Worm (Caenorhabditis elegans) whole organism, young adult: ENCODE data around the gene nhr-20.

Experiments used
- F39B2.1 ChIP-seq: fragments of 200-800 bp; sonication (Bioruptor generic); IDR thresholded peaks from 2 replicates; pipeline ENCODE4 v1.3.6; 2022; ENCODE audit warnings: missing genetic modification reagents, missing genetic modification characterization, missing compliant biosample characterization
- T07F8.4 ChIP-seq: sonication (generic microtip); optimal IDR thresholded peaks from 2 replicates; lab custom pipeline; 2016; ENCODE audit warnings: mild to moderate bottlenecking, missing genetic modification characterization, moderate library complexity, missing compliant biosample characterization
- nhr-120 ChIP-seq: fragments of 200-800 bp; sonication (Bioruptor generic); IDR thresholded peaks from 2 replicates; pipeline ENCODE4 v1.3.6; 2022; ENCODE audit warnings: missing genetic modification characterization, missing compliant biosample characterization
- snpc-1.3 ChIP-seq: sonication (generic microtip); optimal IDR thresholded peaks from 2 replicates; lab custom pipeline; 2017; ENCODE audit warnings: missing genetic modification characterization, mild to moderate bottlenecking, missing compliant biosample characterization, antibody characterized with exemption, moderate library complexity, missing genotype, missing genetic modification reagents; ENCODE audit not compliant: insufficient read depth
- xnd-1 ChIP-seq: sonication (generic microtip); optimal IDR thresholded peaks from 2 replicates; lab custom pipeline; 2016; ENCODE audit warnings: missing genotype, missing genetic modification reagents, missing genetic modification characterization, missing compliant biosample characterization

- TF ChIP-seq snpc-1.3 (tag; lab: Kevin White, UChicago) = no peak
- TF ChIP-seq T07F8.4 (tag; lab: Kevin White, UChicago) = no peak
- TF ChIP-seq F39B2.1 = no peak
- no peak for TF ChIP-seq nhr-120 (GFP tag; lab: Robert Waterston, UW)
- TF ChIP-seq xnd-1 = no peak
Observed at ce11 chrIII:4269220-4269935, 36.4 kb upstream of the nhr-20 start, which contains the start of the genes sftb-1 and R10E4.1.
